Worm (Caenorhabditis elegans): ENCODE measurements around the gene act-3.

- no peak for TF ChIP-seq him-1 (tag; optimal IDR thresholded peaks at IDR 0.05)
- no peak for TF ChIP-seq dao-5 (tag; optimal IDR thresholded peaks at IDR 0.05)
These were observed 31.8 kb downstream of the act-3 start, which contains the start of gene C45B11.2 for ce11 chrV:11042538-11042937.
